Worm (Caenorhabditis elegans) whole organism, mixed stage, embryonic: Measurements from ENCODE around the gene C25F9.11.

ENCODE experiments used
- M03D4.4 ChIP-seq: sonication (generic microtip); optimal IDR thresholded peaks from 2 replicates; lab custom pipeline; 2017; ENCODE audit warnings: mild to moderate bottlenecking, missing genetic modification characterization, missing compliant biosample characterization
- blmp-1 ChIP-seq: fragments of 150-350 bp; optimal IDR thresholded peaks from 2 replicates; lab custom pipeline; 2014; ENCODE audit warnings: missing biosample characterization, missing genetic modification characterization
- elt-3 ChIP-seq: fragments of 150-350 bp; optimal IDR thresholded peaks from 2 replicates; lab custom pipeline; 2014; ENCODE audit warnings: missing biosample characterization, missing genetic modification characterization
- lin-13 ChIP-seq: fragments of 150-350 bp; optimal IDR thresholded peaks from 2 replicates; lab custom pipeline; 2014; ENCODE audit warnings: missing biosample characterization, missing genetic modification characterization
- nhr-12 ChIP-seq: fragments of 150-350 bp; optimal IDR thresholded peaks from 2 replicates; lab custom pipeline; 2014; ENCODE audit warnings: missing biosample characterization, missing genetic modification characterization
- nhr-237 ChIP-seq: fragments of 150-350 bp; optimal IDR thresholded peaks from 2 replicates; lab custom pipeline; 2014; ENCODE audit warnings: missing biosample characterization, missing genetic modification characterization
- nhr-28 ChIP-seq: fragments of 150-350 bp; optimal IDR thresholded peaks from 2 replicates; lab custom pipeline; 2014; ENCODE audit warnings: missing biosample characterization, missing genetic modification characterization
- nhr-76 ChIP-seq: sonication (generic microtip); optimal IDR thresholded peaks from 2 replicates; lab custom pipeline; 2017; ENCODE audit warnings: missing biosample characterization, missing genetic modification characterization
- pha-4 ChIP-seq: fragments of 150-350 bp; optimal IDR thresholded peaks from 2 replicates; lab custom pipeline; 2018; ENCODE audit warnings: missing biosample characterization, missing genetic modification reagents, missing genetic modification characterization
- snpc-4 ChIP-seq: fragments of 150-350 bp; optimal IDR thresholded peaks from 2 replicates; lab custom pipeline; 2014; ENCODE audit warnings: missing biosample characterization, missing genetic modification characterization
- sptf-1 ChIP-seq: sonication (generic microtip); optimal IDR thresholded peaks from 2 replicates; lab custom pipeline; 2017; ENCODE audit warnings: mild to moderate bottlenecking, missing genetic modification characterization, moderate library complexity, missing compliant biosample characterization
- unc-39 ChIP-seq: fragments of 150-350 bp; optimal IDR thresholded peaks from 2 replicates; lab custom pipeline; 2014; ENCODE audit warnings: missing biosample characterization, missing genetic modification characterization
- unc-62 ChIP-seq: fragments of 150-350 bp; optimal IDR thresholded peaks from 2 replicates; lab custom pipeline; 2014; ENCODE audit warnings: missing biosample characterization, missing genetic modification reagents, missing genetic modification characterization
- ztf-11 ChIP-seq: fragments of 150-350 bp; optimal IDR thresholded peaks from 2 replicates; lab custom pipeline; 2014; ENCODE audit warnings: missing biosample characterization, missing genetic modification characterization

DNA sequence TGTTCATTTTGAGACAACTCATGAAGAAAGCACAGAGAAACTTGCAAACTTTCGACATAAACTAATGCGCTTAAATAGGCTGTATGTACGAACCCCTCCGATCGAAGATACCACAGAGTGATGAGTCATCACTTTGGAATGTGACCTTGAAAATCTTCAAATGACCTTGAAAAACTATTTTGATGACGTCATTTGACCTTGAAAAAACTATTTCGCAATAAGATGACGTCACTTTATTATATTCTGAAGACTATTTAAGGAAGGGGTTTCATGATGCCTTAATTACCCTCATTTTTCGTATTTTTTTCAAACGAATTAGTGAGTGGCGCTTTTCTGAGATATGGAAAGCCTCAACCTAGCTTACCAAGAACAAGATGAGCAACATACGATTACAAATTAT, 11.7 kb downstream of the C25F9.11 start, which contains the start of gene C25F9.2:
- no peak for TF ChIP-seq nhr-76 (tag; lab: Kevin White, UChicago)
- TF ChIP-seq sptf-1 (tag; lab: Kevin White, UChicago): no peak
- no peak for TF ChIP-seq lin-13
- no peak for TF ChIP-seq ztf-11
- no peak for TF ChIP-seq blmp-1
- TF ChIP-seq unc-39: no peak
- no peak for TF ChIP-seq elt-3
- TF ChIP-seq nhr-28 (tag; lab: Kevin White, UChicago): no peak
- TF ChIP-seq unc-62 (GFP tag; lab: Kevin White, UChicago): no peak
- no peak for TF ChIP-seq pha-4 (tag; lab: Kevin White, UChicago)
- no peak for TF ChIP-seq snpc-4 (tag; lab: Kevin White, UChicago)
- TF ChIP-seq nhr-237 (tag; lab: Kevin White, UChicago): no peak
- TF ChIP-seq M03D4.4: no peak
- TF ChIP-seq nhr-12 (tag; lab: Kevin White, UChicago): no peak
